Worm (Caenorhabditis elegans) whole organism, L2 larva: ENCODE data around the gene nas-25.

ENCODE experiments used
- C34F6.9 ChIP-seq: fragments of 150-350 bp; optimal IDR thresholded peaks from 2 replicates; lab custom pipeline; 2014; ENCODE audit warnings: missing biosample characterization, missing genetic modification characterization
- F13H6.1 ChIP-seq: sonication (generic microtip); optimal IDR thresholded peaks from 2 replicates; lab custom pipeline; 2016; ENCODE audit warnings: missing genetic modification characterization, missing compliant biosample characterization
- R02D3.7 ChIP-seq: fragments of 150-350 bp; optimal IDR thresholded peaks from 2 replicates; lab custom pipeline; 2014; ENCODE audit warnings: missing biosample characterization, missing genetic modification characterization
- Y55F3AM.14 ChIP-seq: fragments of 200-800 bp; sonication (Bioruptor generic); optimal IDR thresholded peaks from 2 replicates; lab custom pipeline; 2018; ENCODE audit warnings: mild to moderate bottlenecking, missing genetic modification characterization, missing compliant biosample characterization
- ZK546.5 ChIP-seq: sonication (generic microtip); optimal IDR thresholded peaks from 2 replicates; lab custom pipeline; 2017; ENCODE audit warnings: missing biosample characterization, missing genetic modification characterization
- alr-1 ChIP-seq: fragments of 150-350 bp; optimal IDR thresholded peaks from 2 replicates; lab custom pipeline; 2014; ENCODE audit warnings: missing biosample characterization, missing genetic modification characterization
- aly-2 ChIP-seq: fragments of 150-350 bp; optimal IDR thresholded peaks from 2 replicates; lab custom pipeline; 2014; ENCODE audit warnings: missing biosample characterization, missing genetic modification characterization
- blmp-1 ChIP-seq: sonication (generic microtip); optimal IDR thresholded peaks from 2 replicates; lab custom pipeline; 2017; ENCODE audit warnings: missing genetic modification characterization, mild to moderate bottlenecking, missing compliant biosample characterization, antibody characterized with exemption, moderate library complexity; ENCODE audit not compliant: insufficient read depth
- crh-2 ChIP-seq: sonication (generic microtip); optimal IDR thresholded peaks from 2 replicates; lab custom pipeline; 2017; ENCODE audit warnings: missing biosample characterization, missing genetic modification characterization
- dmd-4 ChIP-seq: sonication (generic microtip); optimal IDR thresholded peaks from 2 replicates; lab custom pipeline; 2017; ENCODE audit warnings: missing biosample characterization, missing genetic modification characterization
- egl-27 ChIP-seq: sonication (generic microtip); optimal IDR thresholded peaks from 3 replicates; lab custom pipeline; 2017; ENCODE audit warnings: missing biosample characterization, missing genetic modification reagents, missing genetic modification characterization
- elt-1 ChIP-seq: fragments of 150-350 bp; optimal IDR thresholded peaks from 2 replicates; lab custom pipeline; 2014; ENCODE audit warnings: missing biosample characterization, missing genetic modification characterization
- elt-3 ChIP-seq: sonication (generic microtip); optimal IDR thresholded peaks from 2 replicates; lab custom pipeline; 2017; ENCODE audit warnings: missing biosample characterization, missing genetic modification characterization
- fos-1 ChIP-seq: fragments of 150-350 bp; optimal IDR thresholded peaks from 2 replicates; lab custom pipeline; 2014; ENCODE audit warnings: missing biosample characterization, missing genetic modification characterization
- gmeb-1 ChIP-seq: fragments of 150-350 bp; optimal IDR thresholded peaks from 2 replicates; lab custom pipeline; 2014; ENCODE audit warnings: missing biosample characterization, missing genetic modification characterization
- lin-11 ChIP-seq: fragments of 150-350 bp; sonication (generic microtip); optimal IDR thresholded peaks from 2 replicates; lab custom pipeline; 2014; ENCODE audit warnings: missing biosample characterization, missing genetic modification characterization, inconsistent platforms, mixed read lengths
- lin-13 ChIP-seq: fragments of 150-350 bp; optimal IDR thresholded peaks from 2 replicates; lab custom pipeline; 2014; ENCODE audit warnings: missing biosample characterization, missing genetic modification reagents, missing genetic modification characterization
- lin-39 ChIP-seq: fragments of 150-350 bp; optimal IDR thresholded peaks from 2 replicates; lab custom pipeline; 2014; ENCODE audit warnings: missing biosample characterization, missing genetic modification reagents, missing genetic modification characterization
- lsy-2 ChIP-seq, 2 experiments: fragments of 150-350 bp in 1 of 2; sonication (generic microtip) in 1 of 2; optimal IDR thresholded peaks; 2 replicates each; lab custom pipeline; 2014 to 2017; ENCODE audit warnings: missing biosample characterization in 2 of 2, missing genetic modification characterization in 2 of 2
- mab-5 ChIP-seq: fragments of 150-350 bp; optimal IDR thresholded peaks from 2 replicates; lab custom pipeline; 2014; ENCODE audit warnings: missing biosample characterization, missing genetic modification characterization
- mbf-1 ChIP-seq: sonication (generic microtip); optimal IDR thresholded peaks from 2 replicates; lab custom pipeline; 2017; ENCODE audit warnings: missing biosample characterization, missing genetic modification characterization
- mdl-1 ChIP-seq, 2 experiments: fragments of 150-350 bp in 1 of 2; sonication (generic microtip) in 1 of 2; optimal IDR thresholded peaks; 2 replicates each; lab custom pipeline; 2017; ENCODE audit warnings: missing biosample characterization in 2 of 2, missing genetic modification characterization in 2 of 2
- nhr-10 ChIP-seq: sonication (generic microtip); optimal IDR thresholded peaks from 2 replicates; lab custom pipeline; 2017; ENCODE audit warnings: missing biosample characterization, missing genetic modification characterization
- nhr-11 ChIP-seq: fragments of 150-350 bp; optimal IDR thresholded peaks from 2 replicates; lab custom pipeline; 2014; ENCODE audit warnings: missing biosample characterization, missing genetic modification characterization
- nhr-12 ChIP-seq: fragments of 150-350 bp; optimal IDR thresholded peaks from 2 replicates; lab custom pipeline; 2014; ENCODE audit warnings: missing biosample characterization, missing genetic modification characterization
- nhr-129 ChIP-seq: fragments of 150-350 bp; optimal IDR thresholded peaks from 2 replicates; lab custom pipeline; 2014; ENCODE audit warnings: missing biosample characterization, missing genetic modification characterization
- nhr-21 ChIP-seq: fragments of 150-350 bp; optimal IDR thresholded peaks from 2 replicates; lab custom pipeline; 2014; ENCODE audit warnings: missing biosample characterization, missing genetic modification characterization
- nhr-23 ChIP-seq: fragments of 150-350 bp; optimal IDR thresholded peaks from 2 replicates; lab custom pipeline; 2014; ENCODE audit warnings: missing biosample characterization, missing genetic modification reagents, missing genetic modification characterization
- nhr-237 ChIP-seq: fragments of 150-350 bp; optimal IDR thresholded peaks from 2 replicates; lab custom pipeline; 2014; ENCODE audit warnings: missing biosample characterization, missing genetic modification characterization
- nhr-25 ChIP-seq: fragments of 150-350 bp; sonication (generic microtip); optimal IDR thresholded peaks from 3 replicates; lab custom pipeline; 2014; ENCODE audit warnings: missing biosample characterization, missing genetic modification characterization
- nhr-6 ChIP-seq: fragments of 150-350 bp; optimal IDR thresholded peaks from 2 replicates; lab custom pipeline; 2014; ENCODE audit warnings: missing biosample characterization, missing genetic modification characterization
- nhr-77 ChIP-seq: fragments of 150-350 bp; optimal IDR thresholded peaks from 2 replicates; lab custom pipeline; 2014; ENCODE audit warnings: missing biosample characterization, missing genetic modification characterization
- peb-1 ChIP-seq: fragments of 150-350 bp; optimal IDR thresholded peaks from 2 replicates; lab custom pipeline; 2014; ENCODE audit warnings: missing biosample characterization, missing genetic modification characterization
- sma-3 ChIP-seq: sonication (generic microtip); optimal IDR thresholded peaks from 2 replicates; lab custom pipeline; 2016; ENCODE audit warnings: missing genetic modification reagents, missing genetic modification characterization, missing compliant biosample characterization
- sma-9 ChIP-seq, 2 experiments: fragments of 150-350 bp in 1 of 2; sonication (generic microtip) in 1 of 2; optimal IDR thresholded peaks; 2 replicates each; lab custom pipeline; 2014 to 2016; ENCODE audit warnings: missing genetic modification characterization in 2 of 2, mild to moderate bottlenecking in 1 of 2, missing biosample characterization in 1 of 2, missing compliant biosample characterization in 1 of 2, missing genetic modification reagents in 1 of 2, moderate library complexity in 1 of 2
- snpc-4 ChIP-seq: fragments of 150-350 bp; optimal IDR thresholded peaks from 2 replicates; lab custom pipeline; 2014; ENCODE audit warnings: missing biosample characterization, missing genetic modification characterization
- unc-62 ChIP-seq: fragments of 150-350 bp; optimal IDR thresholded peaks from 2 replicates; lab custom pipeline; 2014; ENCODE audit warnings: missing biosample characterization, missing genetic modification reagents, missing genetic modification characterization
- zag-1 ChIP-seq: fragments of 150-350 bp; optimal IDR thresholded peaks from 2 replicates; lab custom pipeline; 2014; ENCODE audit warnings: missing biosample characterization, missing genetic modification characterization
- ztf-1 ChIP-seq: fragments of 200-800 bp; sonication (Bioruptor generic); conservative IDR thresholded peaks from 2 replicates; pipeline ENCODE4 v1.3.6; 2022; ENCODE audit warnings: missing genetic modification characterization, missing compliant biosample characterization
- ztf-11 ChIP-seq: sonication (generic microtip); optimal IDR thresholded peaks from 2 replicates; lab custom pipeline; 2017; ENCODE audit warnings: missing biosample characterization, missing genetic modification characterization
- ztf-4 ChIP-seq: fragments of 150-350 bp; optimal IDR thresholded peaks from 2 replicates; lab custom pipeline; 2014; ENCODE audit warnings: missing biosample characterization, missing genetic modification characterization

nas-25 gene

ce11 chrII:8839025-8839424 lies 13.2 kb downstream of the nas-25 start, which contains the start of gene F46C5.7:
Gene F46C5.7, plus strand, starts transcription at chrII:8839325.
- no peak for TF ChIP-seq mbf-1 (tag; lab: Kevin White, UChicago)
- no peak for TF ChIP-seq ztf-4 (tag; lab: Kevin White, UChicago)
- no peak for TF ChIP-seq snpc-4 (tag; lab: Kevin White, UChicago)
- TF ChIP-seq sma-3 (GFP tag; lab: Kevin White, UChicago), result no peak
- TF ChIP-seq ztf-11 (tag; lab: Kevin White, UChicago), result no peak
- TF ChIP-seq zag-1 (tag; lab: Kevin White, UChicago), result no peak
- TF ChIP-seq nhr-21 (tag; lab: Kevin White, UChicago), result no peak
- TF ChIP-seq nhr-23 (tag; lab: Kevin White, UChicago), result no peak
- TF ChIP-seq dmd-4 (tag; lab: Kevin White, UChicago), result no peak
- TF ChIP-seq nhr-11 (tag; lab: Kevin White, UChicago), result no peak
- TF ChIP-seq F13H6.1 (tag; lab: Kevin White, UChicago), result no peak
- no peak for TF ChIP-seq ztf-1 (GFP tag; lab: Robert Waterston, UW)
- no peak for TF ChIP-seq nhr-25
- no peak for TF ChIP-seq peb-1 (tag; lab: Kevin White, UChicago)
- no peak for TF ChIP-seq sma-9 (GFP tag; optimal IDR thresholded peaks at IDR 0.05; lab: Kevin White, UChicago)
- TF ChIP-seq sma-9 (tag; optimal IDR thresholded peaks at IDR 0.05; lab: Kevin White, UChicago), result no peak
- no peak for TF ChIP-seq R02D3.7 (tag; lab: Kevin White, UChicago)
- TF ChIP-seq nhr-237 (tag; lab: Kevin White, UChicago), result no peak
- no peak for TF ChIP-seq lin-11
- no peak for TF ChIP-seq crh-2 (tag; lab: Kevin White, UChicago)
- no peak for TF ChIP-seq gmeb-1 (tag; lab: Kevin White, UChicago)
- TF ChIP-seq, all 48 proteins: peak for 0

- TF ChIP-seq elt-1 (tag; lab: Kevin White, UChicago), result no peak
- no peak for TF ChIP-seq nhr-6 (tag; lab: Kevin White, UChicago)
- no peak for TF ChIP-seq lin-13 (GFP tag; lab: Kevin White, UChicago)
- TF ChIP-seq sma-9 (GFP tag; optimal IDR thresholded peaks at IDR 0.05; lab: Kevin White, UChicago), result peak; percentile 17
- TF ChIP-seq sma-9 (tag; optimal IDR thresholded peaks at IDR 0.05; lab: Kevin White, UChicago), result no peak
- no peak for TF ChIP-seq nhr-25
- TF ChIP-seq nhr-129 (tag; lab: Kevin White, UChicago), result peak; percentile 45
- peak in 1 of 2 experiments; percentile 26 for TF ChIP-seq lsy-2 (tag; optimal IDR thresholded peaks at IDR 0.05; lab: Kevin White, UChicago)
- TF ChIP-seq F13H6.1 (tag; lab: Kevin White, UChicago), result peak; percentile 84
- no peak for TF ChIP-seq nhr-77 (tag; lab: Kevin White, UChicago)
- TF ChIP-seq zag-1 (tag; lab: Kevin White, UChicago), result no peak
- peak; percentile 28 for TF ChIP-seq C34F6.9 (tag; lab: Kevin White, UChicago)
- no peak for TF ChIP-seq elt-3 (tag; lab: Kevin White, UChicago)
Measured at ce11 chrII:8844465-8845126, 18.7 kb downstream of the nas-25 start, which contains the start of gene F46C5.6. Gene F46C5.6, minus strand, starts transcription at chrII:8844515.

- TF ChIP-seq nhr-12 (tag; lab: Kevin White, UChicago) (no peak), fos-1 (tag; lab: Kevin White, UChicago) (no peak)
Measured at ce11 chrII:8845298-8845697, 19.4 kb downstream of the nas-25 start, which contains the start of gene agxt-1. Gene agxt-1, plus strand, starts transcription at chrII:8845598.

- TF ChIP-seq lin-13 (GFP tag; lab: Kevin White, UChicago), result no peak
- TF ChIP-seq mab-5 (tag; lab: Kevin White, UChicago), result no peak
- TF ChIP-seq zag-1 (tag; lab: Kevin White, UChicago), result no peak
- peak; percentile 9 for TF ChIP-seq blmp-1
- TF ChIP-seq lin-39 (tag; lab: Kevin White, UChicago), result no peak
- TF ChIP-seq lin-11, result no peak
- TF ChIP-seq Y55F3AM.14 (GFP tag; lab: Kevin White, UChicago), result no peak
- TF ChIP-seq ZK546.5, result no peak
- TF ChIP-seq egl-27 (tag; lab: Kevin White, UChicago), result no peak
- TF ChIP-seq fos-1 (tag; lab: Kevin White, UChicago), result peak; percentile 18
- peak; percentile 50 for TF ChIP-seq sma-9 (GFP tag; optimal IDR thresholded peaks at IDR 0.05; lab: Kevin White, UChicago)
- no peak for TF ChIP-seq sma-9 (tag; optimal IDR thresholded peaks at IDR 0.05; lab: Kevin White, UChicago)
- TF ChIP-seq crh-2 (tag; lab: Kevin White, UChicago), result peak; percentile 25
- no peak for TF ChIP-seq elt-1 (tag; lab: Kevin White, UChicago)
- no peak for TF ChIP-seq nhr-6 (tag; lab: Kevin White, UChicago)
- no peak for TF ChIP-seq alr-1 (tag; lab: Kevin White, UChicago)
- TF ChIP-seq aly-2 (tag; lab: Kevin White, UChicago), result no peak
- TF ChIP-seq F13H6.1 (tag; lab: Kevin White, UChicago), result peak; percentile 13
- no peak for TF ChIP-seq nhr-10 (tag; lab: Kevin White, UChicago)
- TF ChIP-seq unc-62 (GFP tag; lab: Kevin White, UChicago), result no peak
- no peak for TF ChIP-seq mdl-1 (tag; optimal IDR thresholded peaks at IDR 0.05; lab: Kevin White, UChicago)
- no peak for TF ChIP-seq R02D3.7 (tag; lab: Kevin White, UChicago)
- TF ChIP-seq mbf-1 (tag; lab: Kevin White, UChicago), result no peak
- no peak for TF ChIP-seq C34F6.9 (tag; lab: Kevin White, UChicago)
Measured at ce11 chrII:8845932-8846331, 20.1 kb downstream of the nas-25 start.
